Worm (Caenorhabditis elegans) whole organism, L4 larva: ENCODE results near the gene rpt-1.
A peak's percentile ranks its signal among the peaks of the same experiment; 100 is the strongest.

Experiments used
- F10B5.3 ChIP-seq: sonication (generic microtip); optimal IDR thresholded peaks from 2 replicates; lab custom pipeline; 2016; ENCODE audit warnings: mild to moderate bottlenecking, missing genetic modification characterization, missing compliant biosample characterization
- F37D6.2 ChIP-seq: sonication (generic microtip); optimal IDR thresholded peaks from 2 replicates; lab custom pipeline; 2016; ENCODE audit warnings: mild to moderate bottlenecking, missing genetic modification characterization, missing compliant biosample characterization
- T26A8.4 ChIP-seq: fragments of 200-800 bp; sonication (Bioruptor generic); IDR thresholded peaks from 2 replicates; pipeline ENCODE4 v1.3.6; 2022; ENCODE audit warnings: missing genetic modification characterization, missing compliant biosample characterization
- Y105C5A.15 ChIP-seq: fragments of 200-800 bp; sonication (Bioruptor generic); IDR thresholded peaks from 2 replicates; pipeline ENCODE4 v1.3.6; 2022; ENCODE audit warnings: missing genetic modification characterization, missing compliant biosample characterization
- Y75B8A.6 ChIP-seq: fragments of 200-800 bp; sonication (Bioruptor generic); IDR thresholded peaks from 2 replicates; pipeline ENCODE4 v1.3.6; 2022; ENCODE audit warnings: missing genetic modification reagents, missing genetic modification characterization, missing compliant biosample characterization
- ZK337.2 ChIP-seq: fragments of 200-800 bp; sonication (Bioruptor generic); IDR thresholded peaks from 2 replicates; pipeline ENCODE4 v1.3.6; 2022; ENCODE audit warnings: missing genetic modification reagents, missing genetic modification characterization, missing compliant biosample characterization
- aha-1 ChIP-seq: fragments of 150-350 bp; peaks from one replicate; lab custom pipeline; 2014; ENCODE audit warnings: missing biosample characterization, missing genetic modification characterization
- arid-1 ChIP-seq: fragments of 200-800 bp; sonication (Bioruptor generic); conservative IDR thresholded peaks from 2 replicates; pipeline ENCODE4 v1.3.6; 2022; ENCODE audit warnings: missing genetic modification reagents, missing genetic modification characterization, missing compliant biosample characterization
- ceh-62 ChIP-seq: sonication (generic microtip); optimal IDR thresholded peaks from 2 replicates; lab custom pipeline; 2017; ENCODE audit warnings: missing biosample characterization, missing genetic modification characterization
- ceh-82 ChIP-seq: sonication (generic microtip); optimal IDR thresholded peaks from 2 replicates; lab custom pipeline; 2017; ENCODE audit warnings: missing biosample characterization, missing genetic modification characterization
- duxl-1 ChIP-seq: sonication (generic microtip); optimal IDR thresholded peaks from 2 replicates; lab custom pipeline; 2016; ENCODE audit warnings: mild to moderate bottlenecking, missing genetic modification characterization, moderate library complexity, missing compliant biosample characterization; ENCODE audit not compliant: poor library complexity
- egl-27 ChIP-seq: sonication (generic microtip); optimal IDR thresholded peaks from 3 replicates; lab custom pipeline; 2017; ENCODE audit warnings: missing biosample characterization, missing genetic modification reagents, missing genetic modification characterization
- fkh-10 ChIP-seq: fragments of 150-350 bp; optimal IDR thresholded peaks from 2 replicates; lab custom pipeline; 2014; ENCODE audit warnings: missing biosample characterization, missing genetic modification reagents, missing genetic modification characterization
- fos-1 ChIP-seq: fragments of 150-350 bp; optimal IDR thresholded peaks from 2 replicates; lab custom pipeline; 2014; ENCODE audit warnings: missing biosample characterization, missing genetic modification characterization
- hlh-30 ChIP-seq: sonication (generic microtip); optimal IDR thresholded peaks from 2 replicates; lab custom pipeline; 2017; ENCODE audit warnings: antibody characterized with exemption, mild to moderate bottlenecking, missing genetic modification characterization, missing compliant biosample characterization; ENCODE audit not compliant: insufficient read depth
- lim-7 ChIP-seq: fragments of 200-800 bp; sonication (Bioruptor generic); IDR thresholded peaks from 2 replicates; pipeline ENCODE4 v1.3.6; 2022; ENCODE audit warnings: missing genetic modification characterization, missing compliant biosample characterization
- lin-13 ChIP-seq: fragments of 150-350 bp; optimal IDR thresholded peaks from 2 replicates; lab custom pipeline; 2014; ENCODE audit warnings: missing biosample characterization, missing genetic modification reagents, missing genetic modification characterization
- mdl-1 ChIP-seq, 2 experiments: fragments of 150-350 bp in 1 of 2; sonication (generic microtip) in 1 of 2; optimal IDR thresholded peaks; 2 replicates each; lab custom pipeline; 2014 to 2017; ENCODE audit warnings: missing biosample characterization in 2 of 2, missing genetic modification characterization in 2 of 2
- mes-2 ChIP-seq: sonication (generic microtip); optimal IDR thresholded peaks from 2 replicates; lab custom pipeline; 2016; ENCODE audit warnings: missing genotype, mild to moderate bottlenecking, missing genetic modification characterization, missing compliant biosample characterization; ENCODE audit not compliant: poor library complexity, severe bottlenecking
- mxl-2 ChIP-seq: fragments of 200-800 bp; sonication (Bioruptor generic); conservative IDR thresholded peaks from 2 replicates; pipeline ENCODE4 v1.3.6; 2022; ENCODE audit warnings: missing genetic modification reagents, missing genetic modification characterization, missing compliant biosample characterization
- nhr-10 ChIP-seq: fragments of 150-350 bp; optimal IDR thresholded peaks from 2 replicates; lab custom pipeline; 2014; ENCODE audit warnings: missing biosample characterization, missing genetic modification characterization
- nhr-102 ChIP-seq: sonication (generic microtip); optimal IDR thresholded peaks from 2 replicates; lab custom pipeline; 2016; ENCODE audit warnings: mild to moderate bottlenecking, missing genetic modification characterization, moderate library complexity, missing compliant biosample characterization
- nhr-111 ChIP-seq: fragments of 200-800 bp; sonication (Bioruptor generic); optimal IDR thresholded peaks from 2 replicates; lab custom pipeline; 2018; ENCODE audit warnings: mild to moderate bottlenecking, missing genetic modification characterization, missing compliant biosample characterization
- nhr-41 ChIP-seq: fragments of 200-800 bp; sonication (Bioruptor generic); IDR thresholded peaks from 2 replicates; pipeline ENCODE4 v1.3.6; 2022; ENCODE audit warnings: missing genetic modification reagents, missing genetic modification characterization, missing compliant biosample characterization
- nhr-6 ChIP-seq: fragments of 150-350 bp; optimal IDR thresholded peaks from 2 replicates; lab custom pipeline; 2014; ENCODE audit warnings: missing biosample characterization, missing genetic modification characterization
- pqm-1 ChIP-seq: sonication (generic microtip); optimal IDR thresholded peaks from 2 replicates; lab custom pipeline; 2017; ENCODE audit warnings: missing biosample characterization, missing genetic modification characterization
- sdz-12 ChIP-seq: fragments of 200-800 bp; sonication (Bioruptor generic); optimal IDR thresholded peaks from 2 replicates; lab custom pipeline; 2018; ENCODE audit warnings: mild to moderate bottlenecking, missing genetic modification characterization, missing compliant biosample characterization
- snpc-1.2 ChIP-seq: fragments of 200-800 bp; sonication (Bioruptor generic); IDR thresholded peaks from 2 replicates; pipeline ENCODE4 v1.3.6; 2022; ENCODE audit warnings: missing genetic modification reagents, missing genetic modification characterization, missing compliant biosample characterization
- tag-97 ChIP-seq: fragments of 200-800 bp; sonication (Bioruptor generic); IDR thresholded peaks from 2 replicates; pipeline ENCODE4 v1.3.6; 2022; ENCODE audit warnings: missing genetic modification characterization, missing compliant biosample characterization
- unc-62 ChIP-seq, 3 experiments: fragments of 150-350 bp in 1 of 3; sonication (generic microtip); optimal IDR thresholded peaks in 2 of 3; peaks in 1 of 3; 1 replicate in 1 of 3; 2 replicates in 2 of 3; lab custom pipeline; 2014 to 2017; ENCODE audit warnings: missing biosample characterization in 3 of 3, missing genetic modification characterization in 3 of 3, missing genetic modification reagents in 3 of 3, missing genotype in 1 of 3
- zag-1 ChIP-seq: fragments of 150-350 bp; optimal IDR thresholded peaks from 2 replicates; lab custom pipeline; 2014; ENCODE audit warnings: missing biosample characterization, missing genetic modification characterization
- zfp-2 ChIP-seq: sonication (generic microtip); optimal IDR thresholded peaks from 2 replicates; lab custom pipeline; 2016; ENCODE audit warnings: mild to moderate bottlenecking, missing genetic modification characterization, missing compliant biosample characterization
- ztf-7 ChIP-seq: fragments of 150-350 bp; optimal IDR thresholded peaks from 2 replicates; lab custom pipeline; 2014; ENCODE audit warnings: missing biosample characterization, missing genetic modification characterization

rpt-1 gene

DNA sequence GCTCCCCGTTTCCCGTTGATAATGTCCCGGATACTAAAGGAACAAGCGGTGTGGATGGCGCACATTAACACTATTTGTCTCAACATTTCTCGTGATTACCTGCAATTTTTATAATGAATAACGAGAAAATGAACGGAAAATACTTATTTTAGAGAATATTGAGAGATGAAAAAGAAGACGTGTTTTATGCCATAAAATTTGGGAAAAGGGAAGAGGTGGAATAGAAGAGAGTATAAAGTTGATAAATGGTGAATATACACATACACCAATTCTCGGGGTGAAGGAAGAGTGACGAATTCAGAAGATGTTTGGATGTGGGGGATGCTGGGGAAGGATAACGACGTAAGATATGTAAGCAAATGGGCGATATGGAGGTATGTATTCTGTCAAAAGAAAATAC, 17.5 kb downstream of the rpt-1 start, which contains the start of gene F58H1.7:
F58H1.7 (minus strand) TSS at position 101 of the 400 bp plus-strand sequence.
- TF ChIP-seq T26A8.4 (no peak), Y75B8A.6 (GFP tag; lab: Robert Waterston, UW) (no peak), nhr-41 (GFP tag; lab: Robert Waterston, UW) (no peak), nhr-111 (GFP tag; lab: Kevin White, UChicago) (no peak), fkh-10 (GFP tag; lab: Kevin White, UChicago) (no peak), sdz-12 (GFP tag; lab: Kevin White, UChicago) (no peak), fos-1 (tag; lab: Kevin White, UChicago) (no peak), mxl-2 (GFP tag; lab: Robert Waterston, UW) (no peak), lim-7 (GFP tag; lab: Robert Waterston, UW) (no peak), mdl-1 (tag; optimal IDR thresholded peaks at IDR 0.05; lab: Kevin White, UChicago) (no peak), arid-1 (GFP tag; lab: Robert Waterston, UW) (no peak), duxl-1 (tag; lab: Kevin White, UChicago) (no peak), nhr-6 (tag; lab: Kevin White, UChicago) (no peak), egl-27 (tag; lab: Kevin White, UChicago) (no peak), zfp-2 (tag; lab: Kevin White, UChicago) (no peak), snpc-1.2 (GFP tag; lab: Robert Waterston, UW) (no peak), nhr-102 (no peak)

DNA sequence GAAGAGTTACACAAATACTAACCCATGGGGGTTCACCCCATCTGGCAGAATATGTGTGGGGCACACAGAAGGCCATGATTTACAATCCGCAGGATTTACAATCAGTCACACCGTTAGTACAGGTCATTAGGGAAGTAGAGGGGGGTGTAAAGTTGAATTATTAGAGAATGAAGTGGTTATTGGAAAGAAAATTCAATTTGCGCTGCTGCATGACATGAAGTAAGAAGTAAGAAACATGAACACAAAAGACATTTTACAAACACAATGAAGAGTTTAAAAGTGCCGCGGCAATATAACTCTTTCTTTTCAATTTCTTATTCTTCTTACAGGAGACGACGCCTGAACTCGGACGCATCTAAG, 21.4 kb downstream of the rpt-1 start:
- TF ChIP-seq pqm-1 (tag; lab: Kevin White, UChicago) (no peak), aha-1 (tag; lab: Kevin White, UChicago) (peak; percentile 53)
- TF ChIP-seq, all 104 proteins: peak for 1

DNA sequence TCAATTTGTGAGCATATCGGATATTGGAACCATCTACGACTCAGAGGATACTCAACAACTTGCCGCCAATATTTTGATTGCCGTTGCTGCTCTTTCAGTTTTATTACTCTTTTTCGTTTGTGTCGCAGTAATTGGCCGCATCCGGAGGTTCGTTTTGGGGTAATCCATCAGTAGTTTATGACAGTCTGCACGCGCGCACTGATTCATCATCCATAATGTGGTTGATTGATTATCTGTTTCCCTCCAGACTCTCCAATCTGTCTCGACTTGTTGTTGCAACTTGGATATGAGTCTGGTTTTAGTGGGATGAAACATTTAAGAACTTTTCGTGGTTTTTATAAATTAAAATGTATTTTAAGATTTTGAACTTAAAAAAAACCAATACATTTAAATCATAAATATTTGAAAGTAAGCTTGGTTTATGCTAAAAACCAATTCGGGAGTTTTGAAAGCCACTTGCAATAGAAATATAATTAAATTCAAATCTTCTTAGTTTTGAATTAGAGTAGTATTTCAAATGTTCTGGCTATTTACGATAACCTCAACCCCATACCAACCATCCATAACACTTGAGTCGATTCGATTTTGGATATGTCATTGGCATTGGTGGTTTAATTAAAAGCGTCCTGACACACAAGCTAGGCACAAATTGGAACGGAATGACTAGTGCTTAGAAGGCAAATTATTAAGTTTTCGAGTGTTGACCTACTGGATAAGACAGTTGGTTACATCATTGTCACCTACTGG, 21.9 kb downstream of the rpt-1 start:
- TF ChIP-seq unc-62 (GFP tag; optimal IDR thresholded peaks at IDR 0.05 in 1 of 2; lab: Kevin White, UChicago) (peak in 1 of 2 experiments; percentile 53), unc-62 (tag; optimal IDR thresholded peaks at IDR 0.05; lab: Kevin White, UChicago) (no peak), fkh-10 (GFP tag; lab: Kevin White, UChicago) (no peak)

DNA sequence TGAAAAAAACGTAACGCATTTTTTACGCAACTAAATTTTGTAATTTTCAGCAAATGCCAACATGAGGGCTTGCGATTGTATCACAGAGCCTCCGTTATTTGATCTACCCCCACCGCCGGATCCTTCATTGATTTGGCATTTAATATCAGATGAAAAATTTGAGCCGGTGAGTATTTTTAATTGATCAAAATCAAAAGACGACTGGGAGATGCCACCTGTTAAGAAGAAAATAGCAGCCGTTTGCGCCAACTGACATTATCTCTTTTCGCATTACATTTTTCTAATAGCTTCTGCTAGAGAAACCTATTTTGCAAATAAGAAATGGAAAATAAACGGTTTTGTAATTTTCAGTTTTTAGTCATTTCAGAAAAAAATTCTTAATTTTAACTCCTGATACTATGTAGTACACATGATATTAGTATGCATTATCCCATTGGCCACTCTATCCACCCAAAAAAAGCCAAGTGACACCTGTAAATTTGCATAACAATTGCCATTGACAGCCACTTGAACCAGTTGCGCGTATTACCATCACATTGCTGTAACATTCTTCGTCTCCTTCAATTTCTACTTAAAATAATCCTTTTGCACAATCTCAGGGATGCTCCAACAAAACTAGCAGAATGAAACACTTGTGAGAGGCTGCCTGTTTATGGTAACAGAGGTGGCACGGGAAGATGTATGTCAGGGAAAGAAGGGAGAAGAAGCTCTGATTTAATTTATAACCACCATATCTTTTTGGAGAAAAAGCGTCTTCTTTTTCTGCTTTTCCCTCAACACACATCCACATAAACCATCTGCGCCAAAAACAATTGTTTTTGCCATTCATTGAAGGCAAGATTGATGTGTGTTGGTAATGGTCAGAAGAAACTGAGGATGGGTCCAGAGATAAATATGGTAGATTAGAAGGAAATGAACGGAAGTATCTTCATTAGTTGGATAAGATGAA, 23.6 kb downstream of the rpt-1 start, which contains the start of gene F58H1.5:
F58H1.5 (plus strand) TSS at position 51 of the 949 bp plus-strand sequence.
- TF ChIP-seq ceh-62 (tag; lab: Kevin White, UChicago) (no peak), zag-1 (tag; lab: Kevin White, UChicago) (no peak), mdl-1 (tag; optimal IDR thresholded peaks at IDR 0.05; lab: Kevin White, UChicago) (no peak), mes-2 (no peak), hlh-30 (tag; lab: Kevin White, UChicago) (no peak), F10B5.3 (tag; lab: Kevin White, UChicago) (no peak), fos-1 (tag; lab: Kevin White, UChicago) (no peak), nhr-10 (tag; lab: Kevin White, UChicago) (no peak), ZK337.2 (GFP tag; lab: Robert Waterston, UW) (no peak), snpc-1.2 (GFP tag; lab: Robert Waterston, UW) (no peak), tag-97 (GFP tag; lab: Robert Waterston, UW) (no peak), ztf-7 (tag; lab: Kevin White, UChicago) (no peak), sdz-12 (GFP tag; lab: Kevin White, UChicago) (no peak), ceh-82 (tag; lab: Kevin White, UChicago) (no peak), egl-27 (tag; lab: Kevin White, UChicago) (no peak), Y105C5A.15 (no peak), F37D6.2 (no peak), lin-13 (GFP tag; lab: Kevin White, UChicago) (no peak), lim-7 (GFP tag; lab: Robert Waterston, UW) (no peak)
